Worm (Caenorhabditis elegans): ENCODE data around the gene T20G5.13.

- no peak for TF ChIP-seq ceh-82 (tag; optimal IDR thresholded peaks at IDR 0.05)
- TF ChIP-seq mep-1 (tag; optimal IDR thresholded peaks at IDR 0.05), result no peak
- TF ChIP-seq ama-1 (optimal IDR thresholded peaks at IDR 0.05), result peak; percentile 19
Observed at ce11 chrIII:10209703-10210102, 8.6 kb upstream of the T20G5.13 start, which contains the start of gene T20G5.9.

All from whole organism, L1 larva.